Fruit fly (Drosophila melanogaster) whole organism, embryonic: ENCODE measurements around the gene CG4709.

Source experiments
- CG12769 ChIP-seq: fragments of 200-800 bp; sonication (Bioruptor generic); optimal IDR thresholded peaks from 2 replicates; lab custom pipeline; 2019; ENCODE audit warnings: missing biosample characterization, mild to moderate bottlenecking, missing genetic modification characterization, moderate library complexity
- CG34376 ChIP-seq: fragments of 200-800 bp; sonication (Bioruptor generic); optimal IDR thresholded peaks from 2 replicates; lab custom pipeline; 2018; ENCODE audit warnings: missing biosample characterization, mild to moderate bottlenecking, missing genetic modification characterization
- CoRest ChIP-seq: fragments of 200-800 bp; sonication (Bioruptor generic); optimal IDR thresholded peaks from 3 replicates; lab custom pipeline; 2018; ENCODE audit warnings: missing biosample characterization, mild to moderate bottlenecking, missing genetic modification characterization, moderate library complexity
- NC2α ChIP-seq: fragments of 200-800 bp; sonication (Bioruptor generic); optimal IDR thresholded peaks from 2 replicates; lab custom pipeline; 2016; ENCODE audit warnings: missing biosample characterization, missing genetic modification characterization
- Oli ChIP-seq: fragments of 200-800 bp; sonication (Bioruptor generic); optimal IDR thresholded peaks from 2 replicates; lab custom pipeline; 2018; ENCODE audit warnings: missing biosample characterization, mild to moderate bottlenecking, missing genetic modification characterization, moderate library complexity
- lmd ChIP-seq: fragments of 200-800 bp; sonication (Bioruptor generic); IDR thresholded peaks from 2 replicates; pipeline ENCODE4 v1.3.6; 2022; ENCODE audit warnings: missing biosample characterization, missing genetic modification characterization
- lola ChIP-seq, 3 experiments: fragments of >200 bp in 2 of 3; fragments of 200-800 bp in 1 of 3; sonication (Bioruptor generic) in 1 of 3; optimal IDR thresholded peaks; 2 replicates each; lab custom pipeline; 2017 to 2019; ENCODE audit warnings: missing biosample characterization in 3 of 3, missing genetic modification characterization in 3 of 3, mild to moderate bottlenecking in 1 of 3, moderate library complexity in 1 of 3
- nerfin-2 ChIP-seq: fragments of 200-800 bp; sonication (Bioruptor generic); IDR thresholded peaks from 2 replicates; pipeline ENCODE4 v1.3.6; 2022; ENCODE audit warnings: missing biosample characterization, missing genetic modification characterization; ENCODE audit not compliant: partially characterized antibody
- slou ChIP-seq: fragments of 200-800 bp; sonication (Bioruptor generic); optimal IDR thresholded peaks from 3 replicates; lab custom pipeline; 2016; ENCODE audit warnings: missing biosample characterization, missing genetic modification characterization
- ttk ChIP-seq: fragments of 200-800 bp; sonication (Bioruptor generic); IDR thresholded peaks from 2 replicates; pipeline ENCODE4 v2.1.2; 2022; ENCODE audit warnings: missing biosample characterization, missing genetic modification characterization

- TF ChIP-seq ttk (GFP tag; lab: Robert Waterston, UW) (no peak), lmd (GFP tag; lab: Robert Waterston, UW) (no peak), slou (GFP tag; lab: Kevin White, UChicago) (no peak), CG34376 (peak; percentile 31), NC2α (GFP tag; lab: Kevin White, UChicago) (no peak), Oli (tag; lab: Kevin White, UChicago) (no peak), CG12769 (tag; lab: Kevin White, UChicago) (no peak), CoRest (tag; lab: Kevin White, UChicago) (peak; percentile 23), lola (GFP tag; optimal IDR thresholded peaks at IDR 0.05; lab: Kevin White, UChicago) (no peak), nerfin-2 (GFP tag; lab: Robert Waterston, UW) (no peak)
Observed at dm6 chr2L:9938631-9939256, 15.4 kb upstream of the CG4709 start, which contains the start of the genes Datp and CG4619.
